Worm (Caenorhabditis elegans) whole organism, young adult: Measurements from ENCODE around the gene ogt-1.
A peak's percentile ranks its signal among the peaks of the same experiment; 100 is the strongest.

Experiments
- B0019.2 ChIP-seq: fragments of 200-800 bp; sonication (Bioruptor generic); conservative IDR thresholded peaks from 2 replicates; pipeline ENCODE4 v1.3.6; 2022; ENCODE audit warnings: missing genetic modification reagents, missing genetic modification characterization, missing compliant biosample characterization
- B0035.1 ChIP-seq: sonication (generic microtip); optimal IDR thresholded peaks from 2 replicates; lab custom pipeline; 2016; ENCODE audit warnings: missing genetic modification characterization, mild to moderate bottlenecking, missing compliant biosample characterization, missing genotype, missing genetic modification reagents
- B0261.1 ChIP-seq: sonication (generic microtip); optimal IDR thresholded peaks from 2 replicates; lab custom pipeline; 2016; ENCODE audit warnings: mild to moderate bottlenecking, missing genetic modification characterization, moderate library complexity, missing compliant biosample characterization
- F49E8.2 ChIP-seq: sonication (generic microtip); optimal IDR thresholded peaks from 3 replicates; lab custom pipeline; 2017; ENCODE audit warnings: missing genetic modification characterization, mild to moderate bottlenecking, missing compliant biosample characterization, antibody characterized with exemption, moderate library complexity; ENCODE audit not compliant: insufficient read depth
- F55B11.4 ChIP-seq: sonication (generic microtip); optimal IDR thresholded peaks from 2 replicates; lab custom pipeline; 2016; ENCODE audit warnings: missing compliant biosample characterization, missing genetic modification characterization, borderline replicate concordance; ENCODE audit not compliant: insufficient read depth
- F57C9.4 ChIP-seq: sonication (generic microtip); optimal IDR thresholded peaks from 2 replicates; lab custom pipeline; 2017; ENCODE audit warnings: mild to moderate bottlenecking, missing genetic modification characterization, missing compliant biosample characterization
- T07F8.4 ChIP-seq: sonication (generic microtip); optimal IDR thresholded peaks from 2 replicates; lab custom pipeline; 2016; ENCODE audit warnings: mild to moderate bottlenecking, missing genetic modification characterization, moderate library complexity, missing compliant biosample characterization
- Y56A3A.18 ChIP-seq: fragments of 200-800 bp; sonication (Bioruptor generic); IDR thresholded peaks from 2 replicates; pipeline ENCODE4 v1.3.6; 2022; ENCODE audit warnings: missing genetic modification reagents, missing genetic modification characterization, missing compliant biosample characterization
- Y95B8A.8 ChIP-seq: fragments of 200-800 bp; sonication (Bioruptor generic); IDR thresholded peaks from 2 replicates; pipeline ENCODE4 v1.3.6; 2022; ENCODE audit warnings: missing genetic modification reagents, missing genetic modification characterization, missing compliant biosample characterization
- ama-1 ChIP-seq, 3 experiments: fragments of 150-350 bp in 1 of 3; sonication (generic microtip) in 2 of 3; optimal IDR thresholded peaks; 2 replicates each; lab custom pipeline; 2014 to 2018; ENCODE audit warnings: missing biosample characterization in 2 of 3, missing genetic modification characterization in 2 of 3, missing genetic modification reagents in 2 of 3
- attf-5 ChIP-seq: fragments of 200-800 bp; sonication (Bioruptor generic); optimal IDR thresholded peaks from 2 replicates; lab custom pipeline; 2018; ENCODE audit warnings: mild to moderate bottlenecking, missing genetic modification characterization, missing compliant biosample characterization
- attf-6 ChIP-seq: fragments of 200-800 bp; sonication (Bioruptor generic); IDR thresholded peaks from 2 replicates; pipeline ENCODE4 v1.3.6; 2022; ENCODE audit warnings: missing genetic modification reagents, missing genetic modification characterization, missing compliant biosample characterization
- bed-1 ChIP-seq: fragments of 200-800 bp; sonication (Bioruptor generic); IDR thresholded peaks from 2 replicates; pipeline ENCODE4 v1.3.6; 2022; ENCODE audit warnings: missing genetic modification reagents, missing genetic modification characterization, missing compliant biosample characterization
- ceh-100 ChIP-seq: fragments of 200-800 bp; sonication (Bioruptor generic); IDR thresholded peaks from 2 replicates; pipeline ENCODE4 v1.3.6; 2022; ENCODE audit warnings: missing genetic modification reagents, missing genetic modification characterization, missing compliant biosample characterization
- ceh-58 ChIP-seq: fragments of 200-800 bp; sonication (Bioruptor generic); IDR thresholded peaks from 2 replicates; pipeline ENCODE4 v1.3.6; 2022; ENCODE audit warnings: missing genetic modification characterization, missing compliant biosample characterization
- dpl-1 ChIP-seq: fragments of 150-350 bp; optimal IDR thresholded peaks from 2 replicates; lab custom pipeline; 2014; ENCODE audit warnings: missing biosample characterization, missing genetic modification reagents, missing genetic modification characterization
- efl-1 ChIP-seq: fragments of 150-350 bp; optimal IDR thresholded peaks from 2 replicates; lab custom pipeline; 2014; ENCODE audit warnings: missing biosample characterization, missing genetic modification reagents, missing genetic modification characterization
- egl-44 ChIP-seq: fragments of 200-800 bp; sonication (Bioruptor generic); IDR thresholded peaks from 2 replicates; pipeline ENCODE4 v1.3.6; 2022; ENCODE audit warnings: missing genetic modification reagents, missing genetic modification characterization, missing compliant biosample characterization
- ekl-4 ChIP-seq: fragments of 200-800 bp; sonication (Bioruptor generic); IDR thresholded peaks from 2 replicates; pipeline ENCODE4 v1.3.6; 2022; ENCODE audit warnings: missing genetic modification reagents, missing genetic modification characterization, missing compliant biosample characterization
- ets-4 ChIP-seq: fragments of 200-800 bp; sonication (Bioruptor generic); optimal IDR thresholded peaks from 2 replicates; lab custom pipeline; 2018; ENCODE audit warnings: mild to moderate bottlenecking, missing genetic modification characterization, missing compliant biosample characterization
- fkh-3 ChIP-seq: sonication (generic microtip); optimal IDR thresholded peaks from 2 replicates; lab custom pipeline; 2016; ENCODE audit warnings: mild to moderate bottlenecking, missing genetic modification characterization, missing compliant biosample characterization
- let-526 ChIP-seq: fragments of 200-800 bp; sonication (Bioruptor generic); IDR thresholded peaks from 2 replicates; pipeline ENCODE4 v1.3.6; 2022; ENCODE audit warnings: missing genetic modification reagents, missing genetic modification characterization, missing compliant biosample characterization
- lin-26 ChIP-seq: fragments of 200-800 bp; sonication (Bioruptor generic); IDR thresholded peaks from 2 replicates; pipeline ENCODE4 v1.3.6; 2022; ENCODE audit warnings: missing genetic modification reagents, missing genetic modification characterization, missing compliant biosample characterization
- lin-35 ChIP-seq, 3 experiments: fragments of 150-350 bp in 2 of 3; sonication (generic microtip) in 1 of 3; optimal IDR thresholded peaks; 2 replicates each; lab custom pipeline; 2014 to 2018; ENCODE audit warnings: missing biosample characterization in 3 of 3, missing genetic modification characterization in 3 of 3, missing genetic modification reagents in 3 of 3
- lin-40 ChIP-seq: sonication (generic microtip); optimal IDR thresholded peaks from 2 replicates; lab custom pipeline; 2016; ENCODE audit warnings: missing genetic modification characterization, mild to moderate bottlenecking, missing compliant biosample characterization, missing genotype, missing genetic modification reagents
- lir-1 ChIP-seq: fragments of 200-800 bp; sonication (Bioruptor generic); conservative IDR thresholded peaks from 2 replicates; pipeline ENCODE4 v1.3.6; 2022; ENCODE audit warnings: missing genetic modification reagents, missing genetic modification characterization, missing compliant biosample characterization
- lsy-27 ChIP-seq: sonication (generic microtip); optimal IDR thresholded peaks from 2 replicates; lab custom pipeline; 2017; ENCODE audit warnings: missing genetic modification characterization, mild to moderate bottlenecking, missing compliant biosample characterization, antibody characterized with exemption, missing genotype, borderline replicate concordance; ENCODE audit not compliant: insufficient read depth
- madf-3 ChIP-seq: fragments of 200-800 bp; sonication (Bioruptor generic); IDR thresholded peaks from 2 replicates; pipeline ENCODE4 v1.3.6; 2022; ENCODE audit warnings: missing genetic modification reagents, missing genetic modification characterization, missing compliant biosample characterization
- madf-8 ChIP-seq: fragments of 200-800 bp; sonication (Bioruptor generic); conservative IDR thresholded peaks from 2 replicates; pipeline ENCODE4 v1.3.6; 2022; ENCODE audit warnings: missing genetic modification reagents, missing genetic modification characterization, missing compliant biosample characterization
- mcd-1 ChIP-seq: fragments of 200-800 bp; sonication (Bioruptor generic); IDR thresholded peaks from 2 replicates; pipeline ENCODE4 v1.3.6; 2022; ENCODE audit warnings: missing genetic modification reagents, missing genetic modification characterization, missing compliant biosample characterization
- mxl-1 ChIP-seq: sonication (generic microtip); optimal IDR thresholded peaks from 2 replicates; lab custom pipeline; 2016; ENCODE audit warnings: missing genetic modification characterization, missing compliant biosample characterization
- nfya-1 ChIP-seq: sonication (generic microtip); optimal IDR thresholded peaks from 2 replicates; lab custom pipeline; 2017; ENCODE audit warnings: antibody characterized with exemption, missing compliant biosample characterization, missing genetic modification characterization, borderline replicate concordance; ENCODE audit not compliant: insufficient read depth
- nhr-120 ChIP-seq: fragments of 200-800 bp; sonication (Bioruptor generic); IDR thresholded peaks from 2 replicates; pipeline ENCODE4 v1.3.6; 2022; ENCODE audit warnings: missing genetic modification characterization, missing compliant biosample characterization
- sdz-38 ChIP-seq: sonication (generic microtip); optimal IDR thresholded peaks from 2 replicates; lab custom pipeline; 2016; ENCODE audit warnings: missing genotype, missing genetic modification characterization, missing compliant biosample characterization
- sea-2 ChIP-seq: fragments of 200-800 bp; sonication (Bioruptor generic); IDR thresholded peaks from 2 replicates; pipeline ENCODE4 v1.3.6; 2022; ENCODE audit warnings: missing genetic modification characterization, missing compliant biosample characterization
- snpc-1.1 ChIP-seq: sonication (generic microtip); optimal IDR thresholded peaks from 2 replicates; lab custom pipeline; 2017; ENCODE audit warnings: missing genetic modification characterization, mild to moderate bottlenecking, missing compliant biosample characterization, antibody characterized with exemption, moderate library complexity, missing genotype, missing genetic modification reagents; ENCODE audit not compliant: insufficient read depth
- snpc-3.4 ChIP-seq: sonication (generic microtip); optimal IDR thresholded peaks from 2 replicates; lab custom pipeline; 2017; ENCODE audit warnings: missing genetic modification characterization, mild to moderate bottlenecking, missing compliant biosample characterization, antibody characterized with exemption, moderate library complexity, missing genotype, missing genetic modification reagents
- snpc-4 ChIP-seq, 5 experiments: fragments of 150-350 bp in 1 of 5; sonication (generic microtip) in 4 of 5; optimal IDR thresholded peaks; 2 replicates each; lab custom pipeline; 2014 to 2018; ENCODE audit warnings: missing genetic modification characterization in 5 of 5, missing biosample characterization in 3 of 5, antibody characterized with exemption in 2 of 5, mild to moderate bottlenecking in 2 of 5, missing compliant biosample characterization in 2 of 5, missing genotype in 2 of 5, moderate library complexity in 2 of 5, missing genetic modification reagents in 1 of 5
- tbx-9 ChIP-seq: sonication (generic microtip); optimal IDR thresholded peaks from 2 replicates; lab custom pipeline; 2016; ENCODE audit warnings: borderline replicate concordance, missing genetic modification characterization, inconsistent platforms, missing compliant biosample characterization
- tlf-1 ChIP-seq: fragments of 200-800 bp; sonication (Bioruptor generic); optimal IDR thresholded peaks from 2 replicates; lab custom pipeline; 2018; ENCODE audit warnings: mild to moderate bottlenecking, missing genetic modification characterization, missing compliant biosample characterization
- unc-62 ChIP-seq: fragments of 150-350 bp; optimal IDR thresholded peaks from 2 replicates; lab custom pipeline; 2014; ENCODE audit warnings: missing biosample characterization, missing genetic modification reagents, missing genetic modification characterization
- xnd-1 ChIP-seq: sonication (generic microtip); optimal IDR thresholded peaks from 2 replicates; lab custom pipeline; 2016; ENCODE audit warnings: missing genotype, missing genetic modification reagents, missing genetic modification characterization, missing compliant biosample characterization
- ztf-18 ChIP-seq: sonication (generic microtip); optimal IDR thresholded peaks from 2 replicates; lab custom pipeline; 2016; ENCODE audit warnings: missing genotype, mild to moderate bottlenecking, missing genetic modification characterization, missing compliant biosample characterization
- ztf-25 ChIP-seq: fragments of 200-800 bp; sonication (Bioruptor generic); IDR thresholded peaks from 2 replicates; pipeline ENCODE4 v1.3.6; 2022; ENCODE audit warnings: missing genetic modification reagents, missing genetic modification characterization, missing compliant biosample characterization
- ztf-26 ChIP-seq: sonication (generic microtip); optimal IDR thresholded peaks from 2 replicates; lab custom pipeline; 2017; ENCODE audit warnings: missing genetic modification characterization, missing compliant biosample characterization
- ztf-28 ChIP-seq: fragments of 200-800 bp; sonication (Bioruptor generic); IDR thresholded peaks from 2 replicates; pipeline ENCODE4 v1.3.6; 2022; ENCODE audit warnings: missing genetic modification reagents, missing genetic modification characterization, missing compliant biosample characterization
- ztf-3 ChIP-seq: fragments of 200-800 bp; sonication (Bioruptor generic); optimal IDR thresholded peaks from 2 replicates; lab custom pipeline; 2018; ENCODE audit warnings: mild to moderate bottlenecking, missing genetic modification characterization, missing compliant biosample characterization

ogt-1 gene

ce11 chrIII:7142172-7142601 is 11.4 kb downstream of the ogt-1 start (continued):
- peak; percentile 18 for TF ChIP-seq tlf-1 (GFP tag; lab: Kevin White, UChicago)
- no peak for TF ChIP-seq attf-5 (GFP tag; lab: Kevin White, UChicago)
- TF ChIP-seq lin-40 (tag; lab: Kevin White, UChicago): no peak
- no peak for TF ChIP-seq T07F8.4 (tag; lab: Kevin White, UChicago)
- no peak for TF ChIP-seq nfya-1
- TF ChIP-seq ekl-4: peak; percentile 80
- no peak for TF ChIP-seq B0035.1 (tag; lab: Kevin White, UChicago)
- no peak for TF ChIP-seq lsy-27 (tag; lab: Kevin White, UChicago)
- no peak for TF ChIP-seq ztf-26 (tag; lab: Kevin White, UChicago)
- no peak for TF ChIP-seq lir-1 (GFP tag; lab: Robert Waterston, UW)
- TF ChIP-seq efl-1 (GFP tag; lab: Kevin White, UChicago): no peak
- TF ChIP-seq B0019.2 (GFP tag; lab: Robert Waterston, UW): 0 out of 2 replicates have a peak, but pooled peaks have one; percentile 24
- TF ChIP-seq madf-3: peak; percentile 77; the same call in 1 of the 2 replicates
- peak; percentile 98 for TF ChIP-seq snpc-1.1 (tag; lab: Kevin White, UChicago)
- TF ChIP-seq madf-8 (GFP tag; lab: Robert Waterston, UW): 0 out of 2 replicates have a peak, but pooled peaks have one; percentile 7
- TF ChIP-seq lin-35 (GFP tag; optimal IDR thresholded peaks at IDR 0.05; lab: Kevin White, UChicago): no peak
- no peak for TF ChIP-seq ztf-3 (GFP tag; lab: Kevin White, UChicago)
- TF ChIP-seq mxl-1 (tag; lab: Kevin White, UChicago): no peak
- peak; percentile 61; the same call in 1 of the 2 replicates for TF ChIP-seq Y56A3A.18
- TF ChIP-seq F55B11.4 (tag; lab: Kevin White, UChicago): no peak
- TF ChIP-seq B0261.1 (tag; lab: Kevin White, UChicago): no peak
- peak; percentile 51 for TF ChIP-seq mcd-1 (GFP tag; lab: Robert Waterston, UW)
- no peak for TF ChIP-seq nhr-120 (GFP tag; lab: Robert Waterston, UW)
- TF ChIP-seq sdz-38 (tag; lab: Kevin White, UChicago): no peak
- TF ChIP-seq tbx-9 (tag; lab: Kevin White, UChicago): no peak
- TF ChIP-seq unc-62: no peak
- TF ChIP-seq dpl-1: no peak
- no peak for TF ChIP-seq ceh-100 (GFP tag; lab: Robert Waterston, UW)
- TF ChIP-seq sea-2 (GFP tag; lab: Robert Waterston, UW): no peak
- TF ChIP-seq F49E8.2 (tag; lab: Kevin White, UChicago): peak; percentile 87
- TF ChIP-seq bed-1 (GFP tag; lab: Robert Waterston, UW): no peak
- peak; percentile 19 for TF ChIP-seq ama-1 (optimal IDR thresholded peaks at IDR 0.05; lab: Kevin White, UChicago)
- peak in 1 of 2 experiments; percentile 11 for TF ChIP-seq ama-1 (GFP tag; optimal IDR thresholded peaks at IDR 0.05; lab: Kevin White, UChicago)
- TF ChIP-seq attf-6: peak; percentile 96
- no peak for TF ChIP-seq egl-44 (GFP tag; lab: Robert Waterston, UW)
- TF ChIP-seq ztf-18: peak; percentile 4
- TF ChIP-seq xnd-1 (tag; lab: Kevin White, UChicago): no peak
- TF ChIP-seq snpc-3.4 (tag; lab: Kevin White, UChicago): peak; percentile 95
- TF ChIP-seq ztf-28 (GFP tag; lab: Robert Waterston, UW): no peak
- TF ChIP-seq Y95B8A.8: peak; percentile 67; the same call in 1 of the 2 replicates
- TF ChIP-seq fkh-3 (tag; lab: Kevin White, UChicago): no peak
- TF ChIP-seq snpc-4 (GFP tag; optimal IDR thresholded peaks at IDR 0.05; lab: Kevin White, UChicago): peak; percentile 96
- TF ChIP-seq snpc-4 (tag; optimal IDR thresholded peaks at IDR 0.05; lab: Kevin White, UChicago): peak; percentile 96 to 98 (median 97)
- peak; percentile 18; the same call in 1 of the 2 replicates for TF ChIP-seq lin-26 (GFP tag; lab: Robert Waterston, UW)
- no peak for TF ChIP-seq F57C9.4 (tag; lab: Kevin White, UChicago)
- TF ChIP-seq let-526: no peak
- TF ChIP-seq ceh-58 (GFP tag; lab: Robert Waterston, UW): no peak
- TF ChIP-seq ets-4: no peak
- no peak for TF ChIP-seq ztf-25 (GFP tag; lab: Robert Waterston, UW)
